Worm (Caenorhabditis elegans) whole organism, L1 larva: ENCODE results near the gene Y48B6A.13.

Experiments used
- F16B12.6 ChIP-seq: fragments of 150-350 bp; optimal IDR thresholded peaks from 2 replicates; lab custom pipeline; 2014; ENCODE audit warnings: missing biosample characterization, missing genetic modification characterization
- aly-2 ChIP-seq: fragments of 150-350 bp; optimal IDR thresholded peaks from 2 replicates; lab custom pipeline; 2014; ENCODE audit warnings: missing biosample characterization, missing genetic modification characterization
- ceh-82 ChIP-seq, 3 experiments: fragments of 150-350 bp in 1 of 3; sonication (generic microtip) in 2 of 3; optimal IDR thresholded peaks; 2 replicates each; lab custom pipeline; 2014 to 2017; ENCODE audit warnings: missing biosample characterization in 3 of 3, missing genetic modification characterization in 3 of 3
- fkh-8 ChIP-seq: sonication (generic microtip); optimal IDR thresholded peaks from 2 replicates; lab custom pipeline; 2016; ENCODE audit warnings: mild to moderate bottlenecking, missing genetic modification characterization, missing compliant biosample characterization
- fos-1 ChIP-seq: fragments of 150-350 bp; optimal IDR thresholded peaks from 2 replicates; lab custom pipeline; 2014; ENCODE audit warnings: missing biosample characterization, missing genetic modification characterization
- jun-1 ChIP-seq: fragments of 150-350 bp; optimal IDR thresholded peaks from 2 replicates; lab custom pipeline; 2014; ENCODE audit warnings: missing biosample characterization, missing genetic modification reagents, missing genetic modification characterization
- mab-9 ChIP-seq: fragments of 200-800 bp; sonication (Bioruptor generic); IDR thresholded peaks from 2 replicates; pipeline ENCODE4 v1.3.6; 2022; ENCODE audit warnings: missing genetic modification reagents, missing genetic modification characterization, missing compliant biosample characterization
- nhr-76 ChIP-seq: sonication (generic microtip); optimal IDR thresholded peaks from 2 replicates; lab custom pipeline; 2017; ENCODE audit warnings: missing biosample characterization, missing genetic modification characterization
- pag-3 ChIP-seq: sonication (generic microtip); optimal IDR thresholded peaks from 2 replicates; lab custom pipeline; 2017; ENCODE audit warnings: missing genetic modification characterization, mild to moderate bottlenecking, missing compliant biosample characterization, antibody characterized with exemption, borderline replicate concordance; ENCODE audit not compliant: insufficient read depth
- ztf-11 ChIP-seq, 2 experiments: sonication (generic microtip); optimal IDR thresholded peaks; 2 replicates each; lab custom pipeline; 2016 to 2017; ENCODE audit warnings: missing genetic modification characterization in 2 of 2, missing biosample characterization in 1 of 2, missing compliant biosample characterization in 1 of 2

DNA sequence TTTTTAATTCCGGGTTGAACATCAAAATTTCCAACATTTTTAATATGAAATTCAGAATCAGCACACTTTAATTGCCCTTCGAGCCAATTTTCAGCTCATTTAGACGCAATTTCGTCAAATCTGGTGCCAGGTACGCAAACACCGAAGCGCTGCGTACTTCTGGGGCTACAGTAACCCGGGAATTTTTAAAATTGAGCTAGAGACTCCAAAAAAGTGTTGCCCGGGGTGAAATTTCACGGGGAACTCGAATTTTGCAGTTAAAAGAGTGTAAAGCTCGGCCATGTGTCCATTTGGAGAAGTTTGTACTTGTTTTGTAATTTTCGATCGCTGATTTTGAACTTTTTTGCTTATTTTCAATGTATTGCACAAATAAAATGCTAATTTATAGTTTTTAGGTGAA is 16.2 kb upstream of the Y48B6A.13 start:
- TF ChIP-seq nhr-76 (tag; lab: Kevin White, UChicago) (no peak), jun-1 (tag; lab: Kevin White, UChicago) (no peak), F16B12.6 (no peak), pag-3 (tag; lab: Kevin White, UChicago) (no peak), fos-1 (tag; lab: Kevin White, UChicago) (no peak), mab-9 (GFP tag; lab: Robert Waterston, UW) (no peak), aly-2 (no peak), ceh-82 (tag; optimal IDR thresholded peaks at IDR 0.05; lab: Kevin White, UChicago) (no peak), fkh-8 (tag; lab: Kevin White, UChicago) (no peak), ztf-11 (tag; optimal IDR thresholded peaks at IDR 0.05; lab: Kevin White, UChicago) (no peak)
